Fruit fly (Drosophila melanogaster) S2 (cell line): ENCODE results near the gene Ccp84Ae.

Experiments used
- CG8478 ChIP-seq: fragments of >200 bp; optimal IDR thresholded peaks from 2 replicates; lab custom pipeline; 2018
- CTCF ChIP-seq, 2 experiments: fragments of >200 bp; optimal IDR thresholded peaks; 2 replicates each; lab custom pipeline; 2018

DNA sequence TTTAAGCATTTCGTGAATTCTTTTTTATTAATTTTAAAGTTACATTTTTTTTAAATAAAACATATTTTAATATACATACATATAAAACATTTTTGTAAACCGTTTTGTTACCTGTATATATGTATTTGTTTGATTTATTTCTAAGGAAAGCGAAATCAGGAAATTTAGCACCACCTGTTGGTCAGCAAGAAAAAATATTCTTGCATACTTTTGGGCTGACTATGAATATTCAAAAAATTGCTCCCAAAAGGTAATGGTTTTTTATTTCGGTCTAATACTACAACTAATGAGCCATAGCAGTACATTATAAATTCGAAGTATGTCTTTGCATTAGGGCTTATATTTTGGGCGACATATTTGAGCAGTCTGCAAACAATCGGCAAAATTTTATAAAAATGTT, 7.9 kb downstream of the Ccp84Ae start:
- TF ChIP-seq CG8478 (lab: Kevin White, UChicago) = no peak
- TF ChIP-seq CTCF (optimal IDR thresholded peaks at IDR 0.05; lab: Kevin White, UChicago) = peak; percentile 76 to 91
